Fruit fly (Drosophila melanogaster) whole organism, embryonic: ENCODE measurements around the gene unk.
A peak's percentile ranks its signal among the peaks of the same experiment; 100 is the strongest.

Experiments used
- Adf1 ChIP-seq: fragments of 200-800 bp; sonication (Bioruptor generic); IDR thresholded peaks from 2 replicates; pipeline ENCODE4 v1.3.6; 2022; ENCODE audit warnings: missing biosample characterization, missing genetic modification characterization
- C15 ChIP-seq: fragments of 200-800 bp; sonication (Bioruptor generic); IDR thresholded peaks from 3 replicates; pipeline ENCODE4 v1.3.6; 2022; ENCODE audit warnings: missing biosample characterization, missing genetic modification characterization
- CG10267 ChIP-seq: fragments of 200-800 bp; sonication (Bioruptor generic); optimal IDR thresholded peaks from 2 replicates; lab custom pipeline; 2018; ENCODE audit warnings: missing biosample characterization, mild to moderate bottlenecking, missing genetic modification characterization, moderate library complexity
- CG10543 ChIP-seq: fragments of 200-800 bp; sonication (Bioruptor generic); optimal IDR thresholded peaks from 3 replicates; lab custom pipeline; 2017; ENCODE audit warnings: missing biosample characterization, mild to moderate bottlenecking, missing genetic modification characterization, moderate library complexity
- CG11085 ChIP-seq: fragments of 200-800 bp; sonication (Bioruptor generic); IDR thresholded peaks from 2 replicates; pipeline ENCODE4 v1.3.6; 2022; ENCODE audit warnings: missing biosample characterization, missing genetic modification characterization
- CG11723 ChIP-seq: fragments of 200-800 bp; sonication (Bioruptor generic); optimal IDR thresholded peaks from 2 replicates; lab custom pipeline; 2017; ENCODE audit warnings: missing biosample characterization, mild to moderate bottlenecking, missing genetic modification characterization
- CG12299 ChIP-seq: fragments of 200-800 bp; sonication (Bioruptor generic); optimal IDR thresholded peaks from 2 replicates; lab custom pipeline; 2018; ENCODE audit warnings: missing biosample characterization, mild to moderate bottlenecking, missing genetic modification characterization
- CG13624 ChIP-seq: fragments of 200-800 bp; sonication (Bioruptor generic); optimal IDR thresholded peaks from 2 replicates; lab custom pipeline; 2016; ENCODE audit warnings: missing biosample characterization, missing genetic modification characterization
- CG14441 ChIP-seq: fragments of 200-800 bp; sonication (Bioruptor generic); IDR thresholded peaks from 2 replicates; pipeline ENCODE4 v1.3.6; 2022; ENCODE audit warnings: missing biosample characterization, missing genetic modification characterization
- CG16813 ChIP-seq: fragments of 200-800 bp; sonication (Bioruptor generic); IDR thresholded peaks from 3 replicates; pipeline ENCODE4 v1.3.6; 2022; ENCODE audit warnings: missing biosample characterization, missing genetic modification characterization; ENCODE audit not compliant: partially characterized antibody
- CG17361 ChIP-seq: fragments of 200-800 bp; sonication (Bioruptor generic); IDR thresholded peaks from 3 replicates; pipeline ENCODE4 v1.3.6; 2022; ENCODE audit warnings: missing biosample characterization, missing genetic modification characterization
- CG17912 ChIP-seq: fragments of 200-800 bp; sonication (Bioruptor generic); optimal IDR thresholded peaks from 2 replicates; lab custom pipeline; 2018; ENCODE audit warnings: missing biosample characterization, mild to moderate bottlenecking, missing genetic modification characterization
- CG1832 ChIP-seq: fragments of 200-800 bp; sonication (Bioruptor generic); optimal IDR thresholded peaks from 2 replicates; lab custom pipeline; 2017; ENCODE audit warnings: missing biosample characterization, mild to moderate bottlenecking, missing genetic modification characterization, inconsistent platforms
- CG2202 ChIP-seq: fragments of 200-800 bp; sonication (Bioruptor generic); optimal IDR thresholded peaks from 2 replicates; lab custom pipeline; 2018; ENCODE audit warnings: missing biosample characterization, mild to moderate bottlenecking, missing genetic modification characterization
- CG3281 ChIP-seq: fragments of 200-800 bp; sonication (Bioruptor generic); optimal IDR thresholded peaks from 3 replicates; lab custom pipeline; 2017; ENCODE audit warnings: missing biosample characterization, mild to moderate bottlenecking, missing genetic modification characterization
- CG7271 ChIP-seq: fragments of 200-800 bp; sonication (Bioruptor generic); optimal IDR thresholded peaks from 2 replicates; lab custom pipeline; 2018; ENCODE audit warnings: missing biosample characterization, mild to moderate bottlenecking, missing genetic modification characterization, moderate library complexity
- CG7987 ChIP-seq: fragments of 200-800 bp; sonication (Bioruptor generic); optimal IDR thresholded peaks from 2 replicates; lab custom pipeline; 2018; ENCODE audit warnings: missing biosample characterization, mild to moderate bottlenecking, missing genetic modification characterization, moderate library complexity
- CG9609 ChIP-seq: fragments of 200-800 bp; sonication (Bioruptor generic); optimal IDR thresholded peaks from 3 replicates; lab custom pipeline; 2016; ENCODE audit warnings: missing biosample characterization, missing genetic modification characterization
- Dek ChIP-seq: fragments of 200-800 bp; sonication (Bioruptor generic); optimal IDR thresholded peaks from 3 replicates; lab custom pipeline; 2019; ENCODE audit warnings: missing biosample characterization, mild to moderate bottlenecking, missing genetic modification characterization, moderate library complexity
- Eip74EF ChIP-seq, 2 experiments: fragments of 200-800 bp in 1 of 2; fragments of >200 bp in 1 of 2; sonication (Bioruptor generic) in 1 of 2; optimal IDR thresholded peaks; 2 replicates each; lab custom pipeline; 2017 to 2019; ENCODE audit warnings: missing biosample characterization in 2 of 2, missing genetic modification characterization in 2 of 2, mild to moderate bottlenecking in 1 of 2, moderate library complexity in 1 of 2
- Elba2 ChIP-seq: fragments of 200-800 bp; sonication (Bioruptor generic); optimal IDR thresholded peaks from 3 replicates; lab custom pipeline; 2016; ENCODE audit warnings: missing biosample characterization, missing genetic modification characterization
- Gsc ChIP-seq: fragments of 200-800 bp; sonication (Bioruptor generic); IDR thresholded peaks from 2 replicates; pipeline ENCODE4 v1.3.6; 2022; ENCODE audit warnings: missing biosample characterization, missing genetic modification characterization
- Gug ChIP-seq: fragments of 200-800 bp; sonication (Bioruptor generic); IDR thresholded peaks from 4 replicates; pipeline ENCODE4 v1.3.6; 2022; ENCODE audit warnings: missing biosample characterization, missing genetic modification characterization
- H2.0 ChIP-seq: fragments of 200-800 bp; sonication (Bioruptor generic); IDR thresholded peaks from 2 replicates; pipeline ENCODE4 v1.3.6; 2022; ENCODE audit warnings: missing biosample characterization, missing genetic modification characterization
- HLH3B ChIP-seq: fragments of 200-800 bp; sonication (Bioruptor generic); IDR thresholded peaks from 2 replicates; pipeline ENCODE4 v1.3.6; 2022; ENCODE audit warnings: missing biosample characterization, missing genetic modification characterization
- Hey ChIP-seq: fragments of 200-800 bp; sonication (Bioruptor generic); optimal IDR thresholded peaks from 3 replicates; lab custom pipeline; 2018; ENCODE audit warnings: missing biosample characterization, mild to moderate bottlenecking, missing genetic modification characterization
- HmgZ ChIP-seq: fragments of 200-800 bp; sonication (Bioruptor generic); optimal IDR thresholded peaks from 2 replicates; lab custom pipeline; 2018; ENCODE audit warnings: missing biosample characterization, mild to moderate bottlenecking, missing genetic modification characterization
- Hr39 ChIP-seq: fragments of >200 bp; optimal IDR thresholded peaks from 2 replicates; lab custom pipeline; 2017
- MESR4 ChIP-seq: fragments of 200-800 bp; sonication (Bioruptor generic); optimal IDR thresholded peaks from 2 replicates; lab custom pipeline; 2018; ENCODE audit warnings: missing biosample characterization, mild to moderate bottlenecking, missing genetic modification characterization, moderate library complexity
- NC2β ChIP-seq: fragments of 200-800 bp; sonication (Bioruptor generic); optimal IDR thresholded peaks from 2 replicates; lab custom pipeline; 2016; ENCODE audit warnings: missing biosample characterization, missing genetic modification characterization
- Oli ChIP-seq: fragments of 200-800 bp; sonication (Bioruptor generic); optimal IDR thresholded peaks from 2 replicates; lab custom pipeline; 2018; ENCODE audit warnings: missing biosample characterization, mild to moderate bottlenecking, missing genetic modification characterization, moderate library complexity
- Pdp1 ChIP-seq, 2 experiments: fragments of 200-800 bp; sonication (Bioruptor generic); optimal IDR thresholded peaks; 3 replicates each; lab custom pipeline; 2016; ENCODE audit warnings: missing biosample characterization in 2 of 2, missing genetic modification characterization in 2 of 2, mild to moderate bottlenecking in 1 of 2, moderate library complexity in 1 of 2
- Sin3A ChIP-seq: fragments of >200 bp; optimal IDR thresholded peaks from 2 replicates; lab custom pipeline; 2018
- Sox102F ChIP-seq: fragments of 200-800 bp; sonication (Bioruptor generic); optimal IDR thresholded peaks from 2 replicates; lab custom pipeline; 2018; ENCODE audit warnings: missing biosample characterization, mild to moderate bottlenecking, missing genetic modification characterization, moderate library complexity
- Ssrp ChIP-seq: fragments of 200-800 bp; sonication (Bioruptor generic); optimal IDR thresholded peaks from 2 replicates; lab custom pipeline; 2018; ENCODE audit warnings: missing biosample characterization, mild to moderate bottlenecking, missing genetic modification characterization, moderate library complexity
- abd-A ChIP-seq: fragments of 200-800 bp; sonication (Bioruptor generic); optimal IDR thresholded peaks from 3 replicates; lab custom pipeline; 2019; ENCODE audit warnings: missing biosample characterization, mild to moderate bottlenecking, missing genetic modification characterization, moderate library complexity
- ash1 ChIP-seq: fragments of 200-800 bp; sonication (Bioruptor generic); optimal IDR thresholded peaks from 2 replicates; lab custom pipeline; 2018; ENCODE audit warnings: missing biosample characterization, mild to moderate bottlenecking, missing genetic modification characterization
- cato ChIP-seq: fragments of 200-800 bp; sonication (Bioruptor generic); optimal IDR thresholded peaks from 2 replicates; lab custom pipeline; 2016; ENCODE audit warnings: missing biosample characterization, missing genetic modification characterization, borderline replicate concordance
- emc ChIP-seq: fragments of 200-800 bp; sonication (Bioruptor generic); optimal IDR thresholded peaks from 2 replicates; lab custom pipeline; 2016; ENCODE audit warnings: missing biosample characterization, missing genetic modification characterization
- ewg ChIP-seq: fragments of 200-800 bp; sonication (Bioruptor generic); optimal IDR thresholded peaks from 3 replicates; lab custom pipeline; 2017; ENCODE audit warnings: mild to moderate bottlenecking, missing biosample characterization, missing genetic modification reagents, missing genetic modification characterization
- lilli ChIP-seq: fragments of 200-800 bp; sonication (Bioruptor generic); optimal IDR thresholded peaks from 3 replicates; lab custom pipeline; 2016; ENCODE audit warnings: missing biosample characterization, missing genetic modification characterization
- p53 ChIP-seq: fragments of 200-800 bp; sonication (Bioruptor generic); optimal IDR thresholded peaks from 2 replicates; lab custom pipeline; 2016; ENCODE audit warnings: missing biosample characterization, missing genetic modification characterization
- pb ChIP-seq: fragments of 200-800 bp; sonication (Bioruptor generic); optimal IDR thresholded peaks from 3 replicates; lab custom pipeline; 2016; ENCODE audit warnings: missing biosample characterization, missing genetic modification characterization
- pita ChIP-seq: fragments of 200-800 bp; sonication (Bioruptor generic); optimal IDR thresholded peaks from 2 replicates; lab custom pipeline; 2017; ENCODE audit warnings: missing biosample characterization, mild to moderate bottlenecking, missing genetic modification characterization
- schlank ChIP-seq: fragments of 200-800 bp; sonication (Bioruptor generic); optimal IDR thresholded peaks from 2 replicates; lab custom pipeline; 2018; ENCODE audit warnings: missing biosample characterization, mild to moderate bottlenecking, missing genetic modification characterization
- ttk ChIP-seq: fragments of 200-800 bp; sonication (Bioruptor generic); IDR thresholded peaks from 2 replicates; pipeline ENCODE4 v2.1.2; 2022; ENCODE audit warnings: missing biosample characterization, missing genetic modification characterization
- unpg ChIP-seq: fragments of 200-800 bp; sonication (Bioruptor generic); optimal IDR thresholded peaks from 3 replicates; lab custom pipeline; 2018; ENCODE audit warnings: missing biosample characterization, mild to moderate bottlenecking, missing genetic modification characterization, moderate library complexity

unk gene

DNA sequence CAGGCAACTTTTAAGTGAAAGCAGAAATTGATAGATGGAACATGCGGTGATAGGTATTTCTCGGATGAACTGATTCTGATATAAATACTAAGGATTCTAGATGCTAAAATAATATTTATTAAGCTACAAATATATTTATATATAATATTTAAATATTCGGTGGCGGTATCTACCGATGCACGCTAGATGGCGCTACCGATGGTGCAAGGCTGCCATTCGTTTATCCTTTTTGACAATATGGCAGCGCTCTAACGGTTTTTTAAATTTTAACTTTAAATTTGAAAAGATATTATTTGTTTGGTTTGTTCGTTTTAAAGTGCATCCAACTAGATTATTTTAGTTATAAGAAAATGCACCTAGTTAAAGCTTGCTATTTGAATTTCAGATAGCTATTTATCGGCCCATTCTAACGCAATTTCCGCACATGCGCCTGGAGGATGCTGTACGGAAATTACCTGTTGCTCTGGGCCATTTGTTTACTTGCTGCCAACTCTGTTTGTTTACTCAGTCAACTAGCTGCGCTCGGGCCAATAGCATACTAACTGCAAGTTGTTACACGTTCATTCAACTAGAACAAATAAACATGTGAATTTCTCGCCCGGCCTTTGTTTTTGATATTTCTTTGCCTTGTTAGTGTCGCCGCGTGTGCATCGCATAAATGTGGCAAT, 1.8 kb upstream of the unk start, which contains the start of gene VhaAC39-2 (continued):
- TF ChIP-seq Eip74EF (GFP tag; optimal IDR thresholded peaks at IDR 0.05; lab: Kevin White, UChicago) = no peak

DNA sequence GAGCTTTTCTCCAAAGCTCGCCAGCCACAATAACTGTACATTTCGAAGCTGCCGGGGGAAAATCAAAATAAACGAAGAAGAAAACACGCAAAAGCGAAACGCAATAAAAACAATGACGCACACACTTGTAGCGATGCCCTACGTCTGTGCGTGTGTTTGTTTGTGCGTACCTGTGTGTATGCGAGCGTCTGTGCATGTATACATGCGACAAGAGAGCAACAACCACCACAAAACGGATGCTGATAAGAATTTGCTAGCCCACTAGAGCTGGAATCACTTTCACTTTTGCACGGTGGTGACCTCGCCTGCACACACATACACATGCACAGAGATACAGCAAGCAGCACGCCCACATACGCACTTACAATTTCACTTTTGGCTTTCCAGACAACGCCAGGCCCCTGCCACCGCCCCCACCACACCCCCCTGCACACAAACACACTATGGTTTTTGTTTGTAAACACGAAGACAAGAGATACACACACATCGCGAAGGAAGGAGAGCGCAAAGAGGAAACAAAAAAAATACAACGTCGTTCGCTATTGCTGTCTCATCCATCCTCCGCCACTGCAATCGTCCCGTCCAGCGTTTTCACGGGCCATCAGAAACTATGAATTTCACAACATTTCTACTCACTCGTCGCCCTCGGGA, 672 bp downstream of the unk start:
- peak; percentile 97 for TF ChIP-seq CG13624 (GFP tag; lab: Kevin White, UChicago)
- no peak for TF ChIP-seq cato (GFP tag; lab: Kevin White, UChicago)
- peak in 1 of 2 experiments; percentile 21 for TF ChIP-seq Pdp1 (GFP tag; optimal IDR thresholded peaks at IDR 0.05; lab: Kevin White, UChicago)
- TF ChIP-seq schlank = no peak
- peak; percentile 14 for TF ChIP-seq CG11723 (GFP tag; lab: Kevin White, UChicago)
- TF ChIP-seq CG17361 = no peak; the same call in 2 of the 3 replicates
- TF ChIP-seq Ssrp = no peak
- peak; percentile 13 for TF ChIP-seq Dek
- TF ChIP-seq p53 = no peak
- peak; percentile 91 for TF ChIP-seq abd-A (tag; lab: Kevin White, UChicago)
- no peak for TF ChIP-seq Sox102F
- no peak for TF ChIP-seq Oli
- TF ChIP-seq CG7987 (GFP tag; lab: Kevin White, UChicago) = no peak
- TF ChIP-seq unpg (GFP tag; lab: Kevin White, UChicago) = no peak
- TF ChIP-seq Gug (GFP tag; lab: Robert Waterston, UW) = no peak
- TF ChIP-seq CG1832 (GFP tag; lab: Kevin White, UChicago) = peak; percentile 59
- TF ChIP-seq HLH3B (GFP tag; lab: Robert Waterston, UW) = no peak
- no peak for TF ChIP-seq ash1 (GFP tag; lab: Kevin White, UChicago)
- TF ChIP-seq C15 (GFP tag; lab: Robert Waterston, UW) = no peak
- TF ChIP-seq H2.0 (GFP tag; lab: Robert Waterston, UW) = no peak
- TF ChIP-seq CG11085 (GFP tag; lab: Robert Waterston, UW) = no peak
- peak; percentile 22 for TF ChIP-seq CG17912 (GFP tag; lab: Kevin White, UChicago)
- TF ChIP-seq Hr39 (lab: Kevin White, UChicago) = no peak
- no peak for TF ChIP-seq Elba2 (GFP tag; lab: Kevin White, UChicago)
- TF ChIP-seq NC2β (GFP tag; lab: Kevin White, UChicago) = no peak
- no peak for TF ChIP-seq CG16813 (GFP tag; lab: Robert Waterston, UW)
- TF ChIP-seq CG9609 (GFP tag; lab: Kevin White, UChicago) = no peak
- TF ChIP-seq emc = no peak
- TF ChIP-seq CG14441 (GFP tag; lab: Robert Waterston, UW) = no peak
- TF ChIP-seq CG3281 (GFP tag; lab: Kevin White, UChicago) = no peak
- TF ChIP-seq pb = no peak
- no peak for TF ChIP-seq ttk (GFP tag; lab: Robert Waterston, UW)
- peak; percentile 25 for TF ChIP-seq CG12299 (tag; lab: Kevin White, UChicago)
- TF ChIP-seq Hey (tag; lab: Kevin White, UChicago) = peak; percentile 54
- no peak for TF ChIP-seq CG7271
- TF ChIP-seq CG10267 (tag; lab: Kevin White, UChicago) = no peak
- TF ChIP-seq lilli = no peak
- TF ChIP-seq CG2202 (tag; lab: Kevin White, UChicago) = no peak
- TF ChIP-seq pita (GFP tag; lab: Kevin White, UChicago) = no peak
- TF ChIP-seq HmgZ = peak; percentile 50
- TF ChIP-seq MESR4 (GFP tag; lab: Kevin White, UChicago) = no peak
- TF ChIP-seq CG10543 (GFP tag; lab: Kevin White, UChicago) = peak; percentile 93
- TF ChIP-seq Adf1 (GFP tag; lab: Robert Waterston, UW) = peak; percentile 38; the same call in 1 of the 2 replicates
- TF ChIP-seq Gsc (GFP tag; lab: Robert Waterston, UW) = no peak
- TF ChIP-seq Sin3A (lab: Kevin White, UChicago) = no peak
- no peak for TF ChIP-seq ewg (GFP tag; lab: Kevin White, UChicago)
